Worm (Caenorhabditis elegans) whole organism, early embryonic: ENCODE results near the gene gcy-32.

ENCODE experiments used
- B0310.2 ChIP-seq: sonication (generic microtip); optimal IDR thresholded peaks from 2 replicates; lab custom pipeline; 2016; ENCODE audit warnings: mild to moderate bottlenecking, missing genetic modification characterization, missing compliant biosample characterization
- F13C5.2 ChIP-seq: sonication (generic microtip); optimal IDR thresholded peaks from 2 replicates; lab custom pipeline; 2017; ENCODE audit warnings: mild to moderate bottlenecking, missing genetic modification characterization, inconsistent platforms, missing compliant biosample characterization
- aly-1 ChIP-seq: sonication (generic microtip); optimal IDR thresholded peaks from 2 replicates; lab custom pipeline; 2016; ENCODE audit warnings: missing genetic modification characterization, missing compliant biosample characterization
- ama-1 ChIP-seq: fragments of 150-350 bp; optimal IDR thresholded peaks from 2 replicates; lab custom pipeline; 2014
- ceh-13 ChIP-seq: fragments of 200-800 bp; sonication (Bioruptor generic); optimal IDR thresholded peaks from 2 replicates; lab custom pipeline; 2018; ENCODE audit warnings: mild to moderate bottlenecking, missing genetic modification characterization, missing compliant biosample characterization
- ceh-36 ChIP-seq: sonication (generic microtip); optimal IDR thresholded peaks from 2 replicates; lab custom pipeline; 2016; ENCODE audit warnings: missing genetic modification characterization, inconsistent platforms, missing compliant biosample characterization
- ets-7 ChIP-seq: sonication (generic microtip); optimal IDR thresholded peaks from 2 replicates; lab custom pipeline; 2016; ENCODE audit warnings: missing genotype, missing genetic modification characterization, missing compliant biosample characterization
- flt-1 ChIP-seq: fragments of 200-800 bp; sonication (Bioruptor generic); IDR thresholded peaks from 2 replicates; pipeline ENCODE4 v1.3.6; 2022; ENCODE audit warnings: missing genetic modification characterization, missing compliant biosample characterization
- hmbx-1 ChIP-seq: sonication (generic microtip); optimal IDR thresholded peaks from 2 replicates; lab custom pipeline; 2016; ENCODE audit warnings: mild to moderate bottlenecking, missing genetic modification characterization, missing compliant biosample characterization
- hmg-4 ChIP-seq: fragments of 200-800 bp; sonication (Bioruptor generic); optimal IDR thresholded peaks from 2 replicates; lab custom pipeline; 2018; ENCODE audit warnings: mild to moderate bottlenecking, missing genetic modification characterization, missing compliant biosample characterization
- hnd-1 ChIP-seq: sonication (generic microtip); optimal IDR thresholded peaks from 2 replicates; lab custom pipeline; 2016; ENCODE audit warnings: missing genetic modification characterization, missing compliant biosample characterization
- pes-1 ChIP-seq: fragments of 200-800 bp; sonication (Bioruptor generic); IDR thresholded peaks from 2 replicates; pipeline ENCODE4 v1.3.6; 2022; ENCODE audit warnings: missing genetic modification reagents, missing genetic modification characterization, missing compliant biosample characterization
- scrt-1 ChIP-seq: fragments of 200-800 bp; sonication (Bioruptor generic); IDR thresholded peaks from 2 replicates; pipeline ENCODE4 v1.3.6; 2022; ENCODE audit warnings: missing genetic modification characterization, missing compliant biosample characterization
- sea-1 ChIP-seq: fragments of 200-800 bp; sonication (Bioruptor generic); conservative IDR thresholded peaks from 2 replicates; pipeline ENCODE4 v1.3.6; 2022; ENCODE audit warnings: missing genetic modification characterization, missing compliant biosample characterization
- tbx-11 ChIP-seq: fragments of 200-800 bp; sonication (Bioruptor generic); IDR thresholded peaks from 2 replicates; pipeline ENCODE4 v1.3.6; 2022; ENCODE audit warnings: missing genetic modification characterization, missing compliant biosample characterization
- tbx-37 ChIP-seq: fragments of 200-800 bp; sonication (Bioruptor generic); conservative IDR thresholded peaks from 2 replicates; pipeline ENCODE4 v1.3.6; 2022; ENCODE audit warnings: missing genetic modification reagents, missing genetic modification characterization, missing compliant biosample characterization
- tra-4 ChIP-seq: sonication (generic microtip); optimal IDR thresholded peaks from 2 replicates; lab custom pipeline; 2017; ENCODE audit warnings: missing genetic modification characterization, missing compliant biosample characterization

Gene gcy-32

DNA sequence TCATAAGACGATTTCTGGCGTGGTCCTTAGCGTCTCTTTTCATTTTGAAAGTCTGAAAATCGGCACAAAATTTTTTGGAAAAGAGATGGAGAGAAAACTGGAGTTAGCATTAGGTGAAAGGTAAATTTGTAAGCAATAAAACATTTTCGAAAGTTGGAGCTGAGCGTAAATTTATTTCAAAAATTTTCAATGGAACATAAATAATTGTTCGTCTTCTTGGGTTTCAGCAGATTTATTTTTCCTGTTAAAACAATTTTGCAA is 6.4 kb downstream of the gcy-32 start, which contains the start of gene C06B3.6:
Gene C06B3.6, minus strand, starts transcription at position 52 of the 261 bp plus-strand sequence.
- TF ChIP-seq tbx-11, result no peak

DNA sequence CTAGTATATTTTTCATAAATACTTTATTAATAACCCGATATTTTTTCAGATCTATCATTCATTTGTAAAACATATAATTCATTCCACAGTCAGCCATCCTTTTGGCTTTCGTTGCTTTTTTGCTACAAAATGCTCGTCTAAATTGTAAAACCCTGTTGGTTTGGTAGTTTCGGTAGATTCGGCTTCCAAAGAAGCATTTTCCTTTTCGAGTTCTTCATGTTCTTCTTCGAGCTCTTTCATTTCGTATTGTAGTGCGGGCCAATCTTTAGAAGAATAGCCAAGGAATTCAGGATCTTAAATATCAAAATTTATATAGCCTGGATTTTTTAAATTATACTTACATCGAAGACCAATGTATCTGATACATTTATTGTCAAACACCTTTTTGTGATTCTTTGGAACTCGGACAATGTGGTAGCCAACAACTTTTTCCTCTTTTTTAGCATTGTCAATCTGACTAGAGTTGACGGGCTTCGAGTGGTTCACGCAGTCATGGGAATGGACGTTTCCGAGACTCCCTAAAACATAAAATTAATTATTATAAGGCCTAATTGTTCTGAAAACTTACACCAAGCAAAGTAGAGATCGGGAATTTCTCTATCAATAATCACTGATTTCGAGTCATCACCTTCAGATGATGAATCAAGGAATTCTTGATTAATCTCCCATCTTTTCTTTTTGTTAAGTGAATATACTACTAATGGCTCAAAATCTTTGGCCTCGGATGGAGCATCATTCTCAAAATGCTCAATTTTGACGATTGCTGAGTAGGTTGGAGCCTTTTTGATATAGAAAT is 7.0 kb downstream of the gcy-32 start:
- TF ChIP-seq sea-1 (GFP tag; lab: Robert Waterston, UW) (no peak), scrt-1 (GFP tag; lab: Robert Waterston, UW) (no peak), hnd-1 (tag; lab: Kevin White, UChicago) (no peak), ceh-13 (GFP tag; lab: Kevin White, UChicago) (no peak), tbx-11 (no peak), tbx-37 (GFP tag; lab: Robert Waterston, UW) (no peak), tra-4 (tag; lab: Kevin White, UChicago) (no peak), aly-1 (no peak)

ce11 chrV:13907557-13908104 is 7.7 kb downstream of the gcy-32 start:
- TF ChIP-seq F13C5.2 (tag; lab: Kevin White, UChicago) (no peak), B0310.2 (tag; lab: Kevin White, UChicago) (no peak), tra-4 (tag; lab: Kevin White, UChicago) (no peak), hnd-1 (tag; lab: Kevin White, UChicago) (no peak), sea-1 (GFP tag; lab: Robert Waterston, UW) (no peak), flt-1 (GFP tag; lab: Robert Waterston, UW) (no peak), ama-1 (no peak)

DNA sequence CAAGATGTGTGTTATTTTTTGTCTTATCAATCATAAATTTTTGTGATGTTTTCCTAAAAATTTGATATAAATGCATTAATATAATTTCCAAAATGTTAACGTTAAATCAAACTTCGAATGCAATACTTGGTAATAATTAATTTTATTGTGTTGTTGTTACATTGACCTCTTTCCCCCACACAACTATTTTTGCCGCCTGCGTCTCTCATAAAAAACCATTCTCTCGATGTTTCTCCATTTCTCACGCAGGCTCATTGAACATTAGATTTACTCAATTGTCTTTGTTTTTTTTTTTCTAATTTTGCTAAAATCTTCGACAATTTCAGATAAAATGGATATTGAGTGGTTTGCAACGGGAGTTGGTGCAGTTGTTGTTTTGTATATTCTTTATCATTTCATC is 9.1 kb downstream of the gcy-32 start, which contains the start of gene stdh-1:
Gene stdh-1, plus strand, starts transcription at position 327 of the 400 bp plus-strand sequence.
- no peak for TF ChIP-seq hmg-4 (GFP tag; lab: Kevin White, UChicago)
- no peak for TF ChIP-seq ceh-13 (GFP tag; lab: Kevin White, UChicago)
- TF ChIP-seq ama-1, result no peak
- TF ChIP-seq F13C5.2 (tag; lab: Kevin White, UChicago), result no peak
- TF ChIP-seq tbx-11, result no peak
- no peak for TF ChIP-seq flt-1 (GFP tag; lab: Robert Waterston, UW)
- no peak for TF ChIP-seq B0310.2 (tag; lab: Kevin White, UChicago)
- no peak for TF ChIP-seq ceh-36 (tag; lab: Kevin White, UChicago)
- TF ChIP-seq hnd-1 (tag; lab: Kevin White, UChicago), result no peak
- no peak for TF ChIP-seq hmbx-1
- TF ChIP-seq pes-1, result no peak

DNA sequence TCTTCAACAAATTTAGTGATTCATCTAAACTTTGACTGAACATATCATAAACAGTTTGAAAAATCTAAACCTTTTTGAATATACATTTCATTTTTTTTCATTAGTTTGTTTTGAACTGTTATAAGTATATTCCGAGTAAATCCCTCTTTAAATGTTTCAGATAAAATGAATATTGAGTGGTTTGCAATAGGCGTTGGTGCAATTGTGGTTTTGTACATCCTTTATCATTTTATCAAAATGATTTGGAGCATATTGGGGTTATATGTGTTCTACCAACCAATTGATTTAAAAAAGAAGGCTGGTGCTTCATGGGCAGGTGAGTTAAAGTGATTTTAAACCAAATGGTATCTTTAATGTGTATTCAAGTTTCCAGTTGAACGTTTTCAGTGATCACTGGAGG is 10.8 kb downstream of the gcy-32 start, which contains the start of gene stdh-3:
Gene stdh-3, plus strand, starts transcription at position 166 of the 400 bp plus-strand sequence.
- no peak for TF ChIP-seq ceh-13 (GFP tag; lab: Kevin White, UChicago)

DNA sequence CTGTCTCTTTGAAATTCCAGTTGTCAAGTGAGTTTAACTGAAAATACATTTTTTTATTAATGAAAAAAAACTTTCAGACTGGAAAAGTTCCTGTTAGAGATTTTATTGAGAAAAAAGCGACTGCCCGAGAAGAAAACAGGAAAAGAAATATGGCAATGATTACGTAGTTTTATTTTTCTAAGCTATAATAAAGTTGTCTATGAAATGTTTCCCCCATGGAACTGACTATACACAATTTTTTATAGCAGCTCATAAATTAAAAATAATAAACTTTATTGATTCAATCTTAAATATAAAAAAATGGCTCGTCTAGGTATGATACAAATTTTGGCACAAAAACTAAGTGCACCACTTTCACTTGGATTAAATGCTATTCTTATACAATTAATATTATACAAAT is 12.8 kb downstream of the gcy-32 start, which contains the start of gene C06B3.1:
Gene C06B3.1, plus strand, starts transcription at position 301 of the 400 bp plus-strand sequence.
- no peak for TF ChIP-seq flt-1 (GFP tag; lab: Robert Waterston, UW)
- no peak for TF ChIP-seq F13C5.2 (tag; lab: Kevin White, UChicago)
- no peak for TF ChIP-seq ama-1
- no peak for TF ChIP-seq tbx-11

DNA sequence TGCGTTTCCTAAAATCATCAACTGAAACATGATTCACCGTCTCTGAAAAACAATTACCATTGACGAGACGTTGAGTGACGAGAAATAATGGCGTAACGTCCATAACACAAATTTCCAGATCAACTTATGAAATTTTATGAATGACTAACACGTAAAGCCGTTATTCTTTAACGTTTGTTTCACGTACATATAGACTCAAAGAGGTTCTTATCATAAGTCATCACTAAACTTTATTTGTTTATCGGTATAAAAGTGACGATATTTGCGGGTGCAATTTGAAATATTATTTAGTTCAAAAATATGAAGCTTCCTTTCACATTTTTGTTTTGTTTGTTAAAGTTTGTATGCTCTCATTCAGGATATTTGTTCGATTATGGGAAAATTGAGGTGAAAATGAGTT is 16.1 kb downstream of the gcy-32 start, which contains the start of gene oac-3:
Gene oac-3, plus strand, starts transcription at position 301 of the 400 bp plus-strand sequence.
- TF ChIP-seq tbx-37 (GFP tag; lab: Robert Waterston, UW), result no peak
- TF ChIP-seq ceh-13 (GFP tag; lab: Kevin White, UChicago), result no peak
- no peak for TF ChIP-seq B0310.2 (tag; lab: Kevin White, UChicago)
- no peak for TF ChIP-seq hmg-4 (GFP tag; lab: Kevin White, UChicago)
- TF ChIP-seq aly-1, result no peak

- TF ChIP-seq ceh-13 (GFP tag; lab: Kevin White, UChicago), result no peak
- no peak for TF ChIP-seq ama-1
- no peak for TF ChIP-seq tbx-37 (GFP tag; lab: Robert Waterston, UW)
- TF ChIP-seq ets-7, result no peak
- TF ChIP-seq sea-1 (GFP tag; lab: Robert Waterston, UW), result no peak
- TF ChIP-seq hnd-1 (tag; lab: Kevin White, UChicago), result no peak
- TF ChIP-seq scrt-1 (GFP tag; lab: Robert Waterston, UW), result no peak
- TF ChIP-seq hmg-4 (GFP tag; lab: Kevin White, UChicago), result no peak
- no peak for TF ChIP-seq tra-4 (tag; lab: Kevin White, UChicago)
- no peak for TF ChIP-seq B0310.2 (tag; lab: Kevin White, UChicago)
- no peak for TF ChIP-seq F13C5.2 (tag; lab: Kevin White, UChicago)
- TF ChIP-seq ceh-36 (tag; lab: Kevin White, UChicago), result no peak
- TF ChIP-seq hmbx-1, result no peak
These were observed 16.9 kb downstream of the gcy-32 start, which contains the start of gene cyp-35C1 for ce11 chrV:13898356-13898755. Gene cyp-35C1 (minus strand): TSS chrV:13898487.

- TF ChIP-seq pes-1, result no peak
- TF ChIP-seq flt-1 (GFP tag; lab: Robert Waterston, UW), result no peak
- no peak for TF ChIP-seq sea-1 (GFP tag; lab: Robert Waterston, UW)
- no peak for TF ChIP-seq tra-4 (tag; lab: Kevin White, UChicago)
- TF ChIP-seq ets-7, result no peak
- no peak for TF ChIP-seq ceh-13 (GFP tag; lab: Kevin White, UChicago)
- TF ChIP-seq F13C5.2 (tag; lab: Kevin White, UChicago), result no peak
- no peak for TF ChIP-seq scrt-1 (GFP tag; lab: Robert Waterston, UW)
- TF ChIP-seq B0310.2 (tag; lab: Kevin White, UChicago), result no peak
- TF ChIP-seq hmbx-1, result no peak
- no peak for TF ChIP-seq hmg-4 (GFP tag; lab: Kevin White, UChicago)
- no peak for TF ChIP-seq aly-1
- no peak for TF ChIP-seq ceh-36 (tag; lab: Kevin White, UChicago)
- TF ChIP-seq ama-1, result no peak
- no peak for TF ChIP-seq hnd-1 (tag; lab: Kevin White, UChicago)
- no peak for TF ChIP-seq tbx-37 (GFP tag; lab: Robert Waterston, UW)
- no peak for TF ChIP-seq tbx-11
These were observed 21.7 kb downstream of the gcy-32 start for ce11 chrV:13893583-13893982.
